Fruit fly (Drosophila melanogaster): Measurements from ENCODE around the gene cv-c.

DNA sequence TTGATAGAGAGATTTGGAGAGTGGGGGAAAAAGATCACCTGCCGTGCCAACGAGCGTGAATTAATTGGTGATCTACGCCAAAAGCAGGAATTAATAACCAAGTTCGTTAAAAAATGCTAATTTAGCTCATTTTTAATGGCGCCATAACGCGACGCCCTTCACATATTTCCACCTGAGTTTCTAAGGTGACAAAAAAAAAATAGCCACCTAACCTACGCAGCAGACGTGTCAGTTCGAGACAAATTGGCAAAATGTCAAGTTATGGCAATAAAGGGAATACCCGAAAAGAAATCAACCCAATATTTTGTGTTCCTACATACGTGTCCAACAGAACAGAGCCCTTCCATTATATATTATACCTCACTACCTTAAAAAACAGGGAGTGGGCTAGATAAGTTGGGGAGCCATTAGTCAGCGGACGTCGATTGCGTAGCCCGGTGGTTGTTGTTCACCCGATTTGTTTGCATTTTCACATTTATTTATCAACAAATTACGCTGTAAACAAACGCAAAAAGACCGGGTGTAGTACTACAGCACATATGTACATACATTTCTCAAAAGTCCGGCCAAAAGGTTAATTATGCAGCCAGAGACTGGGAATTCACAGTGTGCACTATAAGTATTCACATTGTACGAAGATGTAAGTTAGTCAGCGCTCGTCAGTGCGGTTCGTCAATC, 4.3 kb downstream of the cv-c start:
- TF ChIP-seq CG8478 (optimal IDR thresholded peaks at IDR 0.05) (no peak), Dll (optimal IDR thresholded peaks at IDR 0.05) (no peak)

Measured in whole organism.